Fruit fly (Drosophila melanogaster): Measurements from ENCODE around the gene CG17597.

DNA sequence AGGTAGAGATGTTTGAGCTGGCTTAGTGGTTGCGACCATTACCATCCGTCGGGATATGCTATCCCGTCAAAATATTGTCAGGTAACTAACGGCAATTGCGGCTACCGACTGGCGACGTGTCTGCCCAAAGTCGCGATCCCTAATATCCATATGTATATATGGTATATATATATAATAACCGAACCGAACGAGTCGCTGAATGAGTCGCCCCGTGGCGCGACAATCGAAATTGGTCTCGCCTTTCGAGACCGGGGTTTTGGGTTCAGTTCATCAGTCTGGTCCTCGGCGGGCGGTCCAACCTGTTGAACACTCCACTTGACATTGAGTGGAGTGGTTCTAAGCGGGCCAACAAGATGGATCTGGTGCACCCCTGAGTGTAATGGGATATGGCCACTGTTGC, 44.3 kb upstream of the CG17597 start:
- no peak for TF ChIP-seq dmrt11E (tag; optimal IDR thresholded peaks at IDR 0.05)
- TF ChIP-seq CoRest (tag; optimal IDR thresholded peaks at IDR 0.05): no peak
- no peak for TF ChIP-seq CG1832 (GFP tag; optimal IDR thresholded peaks at IDR 0.05)
- TF ChIP-seq pan (optimal IDR thresholded peaks at IDR 0.05): no peak
- no peak for TF ChIP-seq pan (GFP tag; optimal IDR thresholded peaks at IDR 0.05 in 1 of 2, IDR thresholded peaks at IDR 0.05 in 1 of 2)
- no peak for TF ChIP-seq CG4820 (GFP tag; optimal IDR thresholded peaks at IDR 0.05)
- no peak for TF ChIP-seq sima (GFP tag; optimal IDR thresholded peaks at IDR 0.05)
- no peak for TF ChIP-seq Sox100B (GFP tag; optimal IDR thresholded peaks at IDR 0.05)
- TF ChIP-seq CG1529 (GFP tag; optimal IDR thresholded peaks at IDR 0.05): no peak
- no peak for TF ChIP-seq pum (GFP tag; optimal IDR thresholded peaks at IDR 0.05)
- no peak for TF ChIP-seq Fer3 (tag; optimal IDR thresholded peaks at IDR 0.05)

Data from whole organism, embryonic.